Fruit fly (Drosophila melanogaster) whole organism, embryonic: ENCODE results near the gene CG2540.

Experiments used
- Atf-2 ChIP-seq: fragments of 200-800 bp; sonication (Bioruptor generic); optimal IDR thresholded peaks from 2 replicates; lab custom pipeline; 2016; ENCODE audit warnings: missing biosample characterization, missing genetic modification characterization
- B-H2 ChIP-seq: fragments of 200-800 bp; sonication (Bioruptor generic); optimal IDR thresholded peaks from 2 replicates; lab custom pipeline; 2018; ENCODE audit warnings: missing biosample characterization, mild to moderate bottlenecking, missing genetic modification characterization
- BtbVII ChIP-seq: fragments of 200-800 bp; sonication (Bioruptor generic); optimal IDR thresholded peaks from 3 replicates; lab custom pipeline; 2017; ENCODE audit warnings: missing biosample characterization, mild to moderate bottlenecking, missing genetic modification characterization
- CG11456 ChIP-seq: fragments of 200-800 bp; sonication (Bioruptor generic); IDR thresholded peaks from 3 replicates; pipeline ENCODE4 v1.3.6; 2022; ENCODE audit warnings: missing biosample characterization, missing genetic modification characterization
- CG11695 ChIP-seq: fragments of 200-800 bp; sonication (Bioruptor generic); IDR thresholded peaks from 3 replicates; pipeline ENCODE4 v1.3.6; 2022; ENCODE audit warnings: missing biosample characterization, missing genetic modification characterization
- CG12219 ChIP-seq: fragments of 200-800 bp; sonication (Bioruptor generic); optimal IDR thresholded peaks from 3 replicates; lab custom pipeline; 2018; ENCODE audit warnings: missing biosample characterization, mild to moderate bottlenecking, missing genetic modification characterization
- CG13775 ChIP-seq: fragments of 200-800 bp; sonication (Bioruptor generic); optimal IDR thresholded peaks from 3 replicates; lab custom pipeline; 2017; ENCODE audit warnings: missing biosample characterization, mild to moderate bottlenecking, missing genetic modification characterization
- CG2116 ChIP-seq: fragments of 200-800 bp; sonication (Bioruptor generic); optimal IDR thresholded peaks from 3 replicates; lab custom pipeline; 2018; ENCODE audit warnings: missing biosample characterization, mild to moderate bottlenecking, missing genetic modification characterization
- CG31365 ChIP-seq: fragments of 200-800 bp; sonication (Bioruptor generic); optimal IDR thresholded peaks from 2 replicates; lab custom pipeline; 2018; ENCODE audit warnings: missing biosample characterization, mild to moderate bottlenecking, missing genetic modification characterization
- CG32772 ChIP-seq: fragments of 200-800 bp; sonication (Bioruptor generic); IDR thresholded peaks from 2 replicates; pipeline ENCODE4 v1.3.6; 2022; ENCODE audit warnings: missing biosample characterization, missing genetic modification characterization
- CG4282 ChIP-seq: fragments of 200-800 bp; sonication (Bioruptor generic); optimal IDR thresholded peaks from 2 replicates; lab custom pipeline; 2016; ENCODE audit warnings: missing biosample characterization, missing genetic modification characterization
- CG4854 ChIP-seq: fragments of 200-800 bp; sonication (Bioruptor generic); optimal IDR thresholded peaks from 2 replicates; lab custom pipeline; 2016; ENCODE audit warnings: missing biosample characterization, missing genetic modification characterization, inconsistent platforms
- CG8388 ChIP-seq: fragments of 200-800 bp; sonication (Bioruptor generic); optimal IDR thresholded peaks from 2 replicates; lab custom pipeline; 2019; ENCODE audit warnings: missing biosample characterization, mild to moderate bottlenecking, missing genetic modification characterization, moderate library complexity
- CG9215 ChIP-seq: fragments of 200-800 bp; sonication (Bioruptor generic); IDR thresholded peaks from 2 replicates; pipeline ENCODE4 v1.3.6; 2022; ENCODE audit warnings: missing biosample characterization, missing genetic modification characterization
- CG9437 ChIP-seq: fragments of 200-800 bp; sonication (Bioruptor generic); optimal IDR thresholded peaks from 2 replicates; lab custom pipeline; 2018; ENCODE audit warnings: missing biosample characterization, mild to moderate bottlenecking, missing genetic modification characterization
- CG9797 ChIP-seq: fragments of 200-800 bp; sonication (Bioruptor generic); optimal IDR thresholded peaks from 3 replicates; lab custom pipeline; 2018; ENCODE audit warnings: missing biosample characterization, mild to moderate bottlenecking, missing genetic modification characterization
- Deaf1 ChIP-seq: fragments of 200-800 bp; optimal IDR thresholded peaks from 3 replicates; lab custom pipeline; 2019; ENCODE audit warnings: missing biosample characterization, mild to moderate bottlenecking, missing genetic modification characterization, moderate library complexity
- E2f2 ChIP-seq: fragments of 200-800 bp; sonication (Bioruptor generic); IDR thresholded peaks from 2 replicates; pipeline ENCODE4 v1.3.6; 2022; ENCODE audit warnings: missing biosample characterization, missing genetic modification characterization
- Eip74EF ChIP-seq, 2 experiments: fragments of 200-800 bp in 1 of 2; fragments of >200 bp in 1 of 2; sonication (Bioruptor generic) in 1 of 2; optimal IDR thresholded peaks; 2 replicates each; lab custom pipeline; 2017 to 2019; ENCODE audit warnings: missing biosample characterization in 2 of 2, missing genetic modification characterization in 2 of 2, mild to moderate bottlenecking in 1 of 2, moderate library complexity in 1 of 2
- H15 ChIP-seq: fragments of 200-800 bp; sonication (Bioruptor generic); IDR thresholded peaks from 3 replicates; pipeline ENCODE4 v1.3.6; 2022; ENCODE audit warnings: missing biosample characterization, missing genetic modification characterization
- HmgD ChIP-seq: fragments of 200-800 bp; sonication (Bioruptor generic); optimal IDR thresholded peaks from 3 replicates; lab custom pipeline; 2016; ENCODE audit warnings: missing biosample characterization, missing genetic modification characterization
- Hr78 ChIP-seq, 2 experiments: fragments of 200-800 bp in 1 of 2; fragments of >200 bp in 1 of 2; sonication (Bioruptor generic) in 1 of 2; optimal IDR thresholded peaks; 2 replicates each; lab custom pipeline; 2017 to 2019; ENCODE audit warnings: missing biosample characterization in 2 of 2, missing genetic modification characterization in 2 of 2, mild to moderate bottlenecking in 1 of 2, moderate library complexity in 1 of 2
- Nf-YC ChIP-seq: fragments of 200-800 bp; optimal IDR thresholded peaks from 3 replicates; lab custom pipeline; 2019; ENCODE audit warnings: missing biosample characterization, mild to moderate bottlenecking, missing genetic modification characterization, moderate library complexity
- Oli ChIP-seq: fragments of 200-800 bp; sonication (Bioruptor generic); optimal IDR thresholded peaks from 2 replicates; lab custom pipeline; 2018; ENCODE audit warnings: missing biosample characterization, mild to moderate bottlenecking, missing genetic modification characterization, moderate library complexity
- Ravus ChIP-seq: fragments of 200-800 bp; sonication (Bioruptor generic); IDR thresholded peaks from 2 replicates; pipeline ENCODE4 v1.3.6; 2022; ENCODE audit warnings: missing biosample characterization, missing genetic modification characterization
- Rx ChIP-seq: fragments of 200-800 bp; sonication (Bioruptor generic); IDR thresholded peaks from 2 replicates; pipeline ENCODE4 v1.3.6; 2022; ENCODE audit warnings: missing biosample characterization, missing genetic modification characterization
- Vsx1 ChIP-seq: fragments of 200-800 bp; sonication (Bioruptor generic); optimal IDR thresholded peaks from 2 replicates; lab custom pipeline; 2017; ENCODE audit warnings: missing biosample characterization, mild to moderate bottlenecking, missing genetic modification characterization, missing genetic modification reagents
- Xbp1 ChIP-seq: fragments of 200-800 bp; sonication (Bioruptor generic); optimal IDR thresholded peaks from 3 replicates; lab custom pipeline; 2016; ENCODE audit warnings: missing biosample characterization, mild to moderate bottlenecking, missing genetic modification characterization
- ap ChIP-seq: fragments of 200-800 bp; sonication (Bioruptor generic); IDR thresholded peaks from 2 replicates; pipeline ENCODE4 v1.3.6; 2022; ENCODE audit warnings: missing biosample characterization, missing genetic modification characterization
- ash1 ChIP-seq: fragments of 200-800 bp; sonication (Bioruptor generic); optimal IDR thresholded peaks from 2 replicates; lab custom pipeline; 2018; ENCODE audit warnings: missing biosample characterization, mild to moderate bottlenecking, missing genetic modification characterization
- chn ChIP-seq: fragments of 200-800 bp; sonication (Bioruptor generic); optimal IDR thresholded peaks from 2 replicates; lab custom pipeline; 2016; ENCODE audit warnings: missing biosample characterization, missing genetic modification characterization
- dpn ChIP-seq, 2 experiments: fragments of 200-800 bp; sonication (Bioruptor generic); optimal IDR thresholded peaks; 3 replicates each; lab custom pipeline; 2016; ENCODE audit warnings: missing biosample characterization in 2 of 2, missing genetic modification characterization in 2 of 2
- eyg ChIP-seq: fragments of 200-800 bp; sonication (Bioruptor generic); optimal IDR thresholded peaks from 3 replicates; lab custom pipeline; 2016; ENCODE audit warnings: missing biosample characterization, missing genetic modification characterization
- fru ChIP-seq: fragments of >200 bp; optimal IDR thresholded peaks from 2 replicates; lab custom pipeline; 2017
- gem ChIP-seq: fragments of 200-800 bp; sonication (Bioruptor generic); optimal IDR thresholded peaks from 2 replicates; lab custom pipeline; 2019; ENCODE audit warnings: missing biosample characterization, mild to moderate bottlenecking, missing genetic modification characterization, moderate library complexity
- gsb-n ChIP-seq: fragments of 200-800 bp; sonication (Bioruptor generic); optimal IDR thresholded peaks from 3 replicates; lab custom pipeline; 2018; ENCODE audit warnings: missing biosample characterization, mild to moderate bottlenecking, missing genetic modification characterization
- ham ChIP-seq: fragments of 200-800 bp; sonication (Bioruptor generic); IDR thresholded peaks from 2 replicates; pipeline ENCODE4 v1.3.6; 2022; ENCODE audit warnings: missing biosample characterization, missing genetic modification characterization
- hbn ChIP-seq: fragments of 200-800 bp; sonication (Bioruptor generic); IDR thresholded peaks from 2 replicates; pipeline ENCODE4 v1.3.6; 2022; ENCODE audit warnings: missing biosample characterization, missing genetic modification characterization; ENCODE audit not compliant: partially characterized antibody
- hth ChIP-seq: fragments of >200 bp; optimal IDR thresholded peaks from 2 replicates; lab custom pipeline; 2017; ENCODE audit warnings: inconsistent platforms
- kah ChIP-seq: fragments of 200-800 bp; sonication (Bioruptor generic); optimal IDR thresholded peaks from 2 replicates; lab custom pipeline; 2018; ENCODE audit warnings: missing biosample characterization, mild to moderate bottlenecking, missing genetic modification characterization
- lola ChIP-seq, 3 experiments: fragments of >200 bp in 2 of 3; fragments of 200-800 bp in 1 of 3; sonication (Bioruptor generic) in 1 of 3; optimal IDR thresholded peaks; 2 replicates each; lab custom pipeline; 2017 to 2019; ENCODE audit warnings: missing biosample characterization in 3 of 3, missing genetic modification characterization in 3 of 3, mild to moderate bottlenecking in 1 of 3, moderate library complexity in 1 of 3
- maf-S ChIP-seq: fragments of 200-800 bp; sonication (Bioruptor generic); optimal IDR thresholded peaks from 2 replicates; lab custom pipeline; 2016; ENCODE audit warnings: missing biosample characterization, missing genetic modification characterization
- mam ChIP-seq: fragments of 200-800 bp; sonication (Bioruptor generic); optimal IDR thresholded peaks from 3 replicates; lab custom pipeline; 2016; ENCODE audit warnings: missing biosample characterization, missing genetic modification characterization
- pb ChIP-seq: fragments of 200-800 bp; sonication (Bioruptor generic); optimal IDR thresholded peaks from 3 replicates; lab custom pipeline; 2016; ENCODE audit warnings: missing biosample characterization, missing genetic modification characterization
- pzg ChIP-seq: fragments of 200-800 bp; sonication (Bioruptor generic); optimal IDR thresholded peaks from 3 replicates; lab custom pipeline; 2018; ENCODE audit warnings: missing biosample characterization, mild to moderate bottlenecking, missing genetic modification characterization, moderate library complexity
- salm ChIP-seq: fragments of 200-800 bp; sonication (Bioruptor generic); optimal IDR thresholded peaks from 2 replicates; lab custom pipeline; 2018; ENCODE audit warnings: missing biosample characterization, mild to moderate bottlenecking, missing genetic modification characterization
- sob ChIP-seq: fragments of 200-800 bp; sonication (Bioruptor generic); IDR thresholded peaks from 2 replicates; pipeline ENCODE4 v1.3.6; 2022; ENCODE audit warnings: missing biosample characterization, missing genetic modification characterization
- tap ChIP-seq: fragments of 200-800 bp; optimal IDR thresholded peaks from 3 replicates; lab custom pipeline; 2019; ENCODE audit warnings: missing biosample characterization, mild to moderate bottlenecking, missing genetic modification characterization, moderate library complexity
- tll ChIP-seq, 2 experiments: fragments of 200-800 bp in 1 of 2; fragments of >200 bp in 1 of 2; sonication (Bioruptor generic) in 1 of 2; optimal IDR thresholded peaks; 2 replicates each; lab custom pipeline; 2017 to 2019; ENCODE audit warnings: missing biosample characterization in 2 of 2, missing genetic modification characterization in 2 of 2, mild to moderate bottlenecking in 1 of 2, moderate library complexity in 1 of 2
- trem ChIP-seq: fragments of 200-800 bp; optimal IDR thresholded peaks from 3 replicates; lab custom pipeline; 2019; ENCODE audit warnings: missing biosample characterization, mild to moderate bottlenecking, missing genetic modification characterization, moderate library complexity
- zf30C ChIP-seq: fragments of 200-800 bp; sonication (Bioruptor generic); optimal IDR thresholded peaks from 3 replicates; lab custom pipeline; 2018; ENCODE audit warnings: missing biosample characterization, mild to moderate bottlenecking, missing genetic modification characterization

The CG2540 gene

DNA sequence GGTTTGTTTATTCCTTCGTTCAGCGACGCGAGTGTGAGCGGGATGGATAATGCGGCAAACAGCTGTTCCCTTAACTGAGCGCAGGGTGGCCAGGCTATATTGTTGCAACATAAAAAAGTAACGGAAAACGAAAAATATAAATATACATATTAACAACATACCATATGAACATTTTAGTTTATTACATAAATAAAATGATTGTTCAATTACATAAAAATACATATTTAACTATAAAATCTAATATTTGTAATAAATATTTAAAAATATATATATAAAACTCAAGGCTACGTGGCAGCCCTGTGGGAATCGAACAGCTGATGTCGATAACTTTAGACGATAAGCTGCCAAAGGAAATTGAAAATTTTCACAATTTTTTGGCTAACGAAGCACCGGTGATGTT is at the start of gene CG2540, which contains the start of gene Aven (continued):
- TF ChIP-seq CG9215 (GFP tag; lab: Robert Waterston, UW) (peak; percentile 49), ap (no peak), CG11695 (GFP tag; lab: Robert Waterston, UW) (peak; percentile 79), tll (GFP tag; optimal IDR thresholded peaks at IDR 0.05; lab: Kevin White, UChicago) (peak in 1 of 2 experiments; percentile 28), CG2116 (peak; percentile 61), CG32772 (GFP tag; lab: Robert Waterston, UW) (peak; percentile 69), CG8388 (GFP tag; lab: Kevin White, UChicago) (peak; percentile 80), Eip74EF (GFP tag; optimal IDR thresholded peaks at IDR 0.05; lab: Kevin White, UChicago) (peak in 1 of 2 experiments; percentile 66), B-H2 (GFP tag; lab: Kevin White, UChicago) (peak; percentile 93), Hr78 (GFP tag; optimal IDR thresholded peaks at IDR 0.05; lab: Kevin White, UChicago) (peak in 1 of 2 experiments; percentile 47), maf-S (GFP tag; lab: Kevin White, UChicago) (no peak), Atf-2 (GFP tag; lab: Kevin White, UChicago) (no peak), E2f2 (peak; percentile 59), Oli (tag; lab: Kevin White, UChicago) (peak; percentile 86), CG9437 (GFP tag; lab: Kevin White, UChicago) (peak; percentile 70), gem (tag; lab: Kevin White, UChicago) (peak; percentile 93), tap (tag; lab: Kevin White, UChicago) (peak; percentile 81), ham (GFP tag; lab: Robert Waterston, UW) (no peak), mam (GFP tag; lab: Kevin White, UChicago) (no peak), Vsx1 (GFP tag; lab: Kevin White, UChicago) (peak; percentile 67), kah (GFP tag; lab: Kevin White, UChicago) (peak; percentile 71), CG31365 (tag; lab: Kevin White, UChicago) (no peak), hbn (GFP tag; lab: Robert Waterston, UW) (no peak), sob (GFP tag; lab: Robert Waterston, UW) (peak; percentile 75), Deaf1 (peak; percentile 72), chn (GFP tag; lab: Kevin White, UChicago) (no peak), CG4854 (GFP tag; lab: Kevin White, UChicago) (no peak), Nf-YC (peak; percentile 86), hth (no peak), pzg (peak; percentile 22), ash1 (GFP tag; lab: Kevin White, UChicago) (no peak), H15 (no peak), Ravus (GFP tag; lab: Robert Waterston, UW) (peak; percentile 10; the same call in 1 of the 2 replicates), pb (no peak), trem (tag; lab: Kevin White, UChicago) (peak; percentile 91), CG9797 (peak; percentile 11), Xbp1 (GFP tag; lab: Kevin White, UChicago) (peak; percentile 73), Rx (GFP tag; lab: Robert Waterston, UW) (no peak), fru (lab: Kevin White, UChicago) (no peak), salm (tag; lab: Kevin White, UChicago) (peak; percentile 75), CG13775 (GFP tag; lab: Kevin White, UChicago) (peak; percentile 89), HmgD (no peak), BtbVII (GFP tag; lab: Kevin White, UChicago) (peak; percentile 84), CG4282 (GFP tag; lab: Kevin White, UChicago) (no peak), CG11456 (GFP tag; lab: Robert Waterston, UW) (peak; percentile 55; the same call in 1 of the 3 replicates), dpn (GFP tag; optimal IDR thresholded peaks at IDR 0.05; lab: Kevin White, UChicago) (peak in 1 of 2 experiments; percentile 80), eyg (GFP tag; lab: Kevin White, UChicago) (no peak), CG12219 (GFP tag; lab: Kevin White, UChicago) (peak; percentile 44), zf30C (no peak), lola (GFP tag; optimal IDR thresholded peaks at IDR 0.05; lab: Kevin White, UChicago) (peak in 1 of 3 experiments; percentile 86), gsb-n (tag; lab: Kevin White, UChicago) (peak; percentile 84)
